Worm (Caenorhabditis elegans) whole organism, midembryonic: ENCODE measurements around the gene F31E9.6.

Experiments used
- flt-1 ChIP-seq: fragments of 200-800 bp; sonication (Bioruptor generic); IDR thresholded peaks from 2 replicates; pipeline ENCODE4 v1.3.6; 2022; ENCODE audit warnings: missing genetic modification characterization, missing compliant biosample characterization
- klf-2 ChIP-seq: fragments of 200-800 bp; sonication (Bioruptor generic); conservative IDR thresholded peaks from 2 replicates; pipeline ENCODE4 v1.3.6; 2022; ENCODE audit warnings: missing genetic modification reagents, missing genetic modification characterization, missing compliant biosample characterization
- med-1 ChIP-seq: sonication (generic microtip); optimal IDR thresholded peaks from 2 replicates; lab custom pipeline; 2017; ENCODE audit warnings: missing genetic modification characterization, mild to moderate bottlenecking, missing compliant biosample characterization, antibody characterized with exemption, missing genetic modification reagents; ENCODE audit not compliant: insufficient read depth
- ztf-23 ChIP-seq: fragments of 200-800 bp; sonication (Bioruptor generic); IDR thresholded peaks from 2 replicates; pipeline ENCODE4 v1.3.6; 2022; ENCODE audit warnings: missing genetic modification reagents, missing genetic modification characterization, missing compliant biosample characterization

- TF ChIP-seq klf-2 (GFP tag; lab: Robert Waterston, UW) (no peak), ztf-23 (no peak), flt-1 (GFP tag; lab: Robert Waterston, UW) (no peak), med-1 (GFP tag; lab: Kevin White, UChicago) (no peak)
These were observed 13.6 kb downstream of the F31E9.6 start, which contains the start of gene K10G4.5 for ce11 chrV:17301375-17301774.
